Worm (Caenorhabditis elegans) whole organism, late embryonic: ENCODE data around the gene tmbi-4.

Experiments
- C08G9.2 ChIP-seq: sonication (generic microtip); optimal IDR thresholded peaks from 2 replicates; lab custom pipeline; 2016; ENCODE audit warnings: mild to moderate bottlenecking, missing genetic modification characterization, moderate library complexity, missing compliant biosample characterization
- C38D4.7 ChIP-seq: fragments of 200-800 bp; sonication (Bioruptor generic); optimal IDR thresholded peaks from 2 replicates; lab custom pipeline; 2018; ENCODE audit warnings: mild to moderate bottlenecking, missing genetic modification characterization, moderate library complexity, missing compliant biosample characterization
- F13H6.1 ChIP-seq: sonication (generic microtip); optimal IDR thresholded peaks from 2 replicates; lab custom pipeline; 2016; ENCODE audit warnings: missing genetic modification characterization, missing compliant biosample characterization
- Y22D7AL.16 ChIP-seq: sonication (generic microtip); optimal IDR thresholded peaks from 2 replicates; lab custom pipeline; 2016; ENCODE audit warnings: missing genetic modification characterization, missing compliant biosample characterization
- ahr-1 ChIP-seq: sonication (generic microtip); optimal IDR thresholded peaks from 2 replicates; lab custom pipeline; 2016; ENCODE audit warnings: missing genetic modification characterization, missing compliant biosample characterization
- ama-1 ChIP-seq: fragments of 150-350 bp; optimal IDR thresholded peaks from 2 replicates; lab custom pipeline; 2014
- ceh-14 ChIP-seq: sonication (generic microtip); optimal IDR thresholded peaks from 2 replicates; lab custom pipeline; 2016; ENCODE audit warnings: missing genotype, missing genetic modification characterization, missing compliant biosample characterization
- ceh-18 ChIP-seq: sonication (generic microtip); optimal IDR thresholded peaks from 2 replicates; lab custom pipeline; 2016; ENCODE audit warnings: missing genetic modification characterization, missing compliant biosample characterization
- ceh-19 ChIP-seq: fragments of 200-800 bp; sonication (Bioruptor generic); optimal IDR thresholded peaks from 2 replicates; lab custom pipeline; 2018; ENCODE audit warnings: mild to moderate bottlenecking, missing genetic modification characterization, missing compliant biosample characterization
- ceh-2 ChIP-seq: sonication (generic microtip); optimal IDR thresholded peaks from 2 replicates; lab custom pipeline; 2016; ENCODE audit warnings: missing genotype, missing genetic modification characterization, missing compliant biosample characterization
- ceh-22 ChIP-seq: sonication (generic microtip); optimal IDR thresholded peaks from 2 replicates; lab custom pipeline; 2017; ENCODE audit warnings: missing biosample characterization, missing genetic modification characterization
- ceh-24 ChIP-seq: sonication (generic microtip); optimal IDR thresholded peaks from 2 replicates; lab custom pipeline; 2016; ENCODE audit warnings: mild to moderate bottlenecking, missing genetic modification characterization, missing compliant biosample characterization
- ceh-31 ChIP-seq: sonication (generic microtip); optimal IDR thresholded peaks from 2 replicates; lab custom pipeline; 2016; ENCODE audit warnings: missing genetic modification characterization, missing compliant biosample characterization
- ceh-48 ChIP-seq: sonication (generic microtip); optimal IDR thresholded peaks from 2 replicates; lab custom pipeline; 2016; ENCODE audit warnings: missing genetic modification characterization, inconsistent platforms, missing compliant biosample characterization
- che-1 ChIP-seq: sonication (generic microtip); optimal IDR thresholded peaks from 2 replicates; lab custom pipeline; 2016; ENCODE audit warnings: mild to moderate bottlenecking, missing genetic modification characterization, missing compliant biosample characterization
- dve-1 ChIP-seq: sonication (generic microtip); optimal IDR thresholded peaks from 2 replicates; lab custom pipeline; 2017; ENCODE audit warnings: antibody characterized with exemption, mild to moderate bottlenecking, missing genetic modification characterization, missing compliant biosample characterization
- elt-2 ChIP-seq: sonication (generic microtip); optimal IDR thresholded peaks from 2 replicates; lab custom pipeline; 2016; ENCODE audit warnings: missing genetic modification reagents, missing genetic modification characterization, missing compliant biosample characterization
- elt-4 ChIP-seq: sonication (generic microtip); optimal IDR thresholded peaks from 2 replicates; lab custom pipeline; 2016; ENCODE audit warnings: missing genetic modification characterization, missing compliant biosample characterization
- fax-1 ChIP-seq: sonication (generic microtip); optimal IDR thresholded peaks from 2 replicates; lab custom pipeline; 2016; ENCODE audit warnings: missing genotype, missing genetic modification characterization, missing compliant biosample characterization
- gmeb-2 ChIP-seq: sonication (generic microtip); optimal IDR thresholded peaks from 2 replicates; lab custom pipeline; 2016; ENCODE audit warnings: missing genetic modification characterization, inconsistent platforms, missing compliant biosample characterization
- hlh-15 ChIP-seq: sonication (generic microtip); optimal IDR thresholded peaks from 2 replicates; lab custom pipeline; 2016; ENCODE audit warnings: missing genetic modification characterization, missing compliant biosample characterization
- nhr-11 ChIP-seq: fragments of 150-350 bp; optimal IDR thresholded peaks from 2 replicates; lab custom pipeline; 2014; ENCODE audit warnings: missing biosample characterization, missing genetic modification characterization
- pag-3 ChIP-seq: sonication (generic microtip); optimal IDR thresholded peaks from 2 replicates; lab custom pipeline; 2016; ENCODE audit warnings: missing compliant biosample characterization, missing genetic modification characterization, borderline replicate concordance
- pax-1 ChIP-seq: fragments of 150-350 bp; optimal IDR thresholded peaks from 2 replicates; lab custom pipeline; 2014; ENCODE audit warnings: missing biosample characterization, missing genetic modification characterization
- pha-4 ChIP-seq: fragments of 150-350 bp; optimal IDR thresholded peaks from 2 replicates; lab custom pipeline; 2018; ENCODE audit warnings: missing biosample characterization, missing genetic modification reagents, missing genetic modification characterization
- pqm-1 ChIP-seq: sonication (generic microtip); optimal IDR thresholded peaks from 2 replicates; lab custom pipeline; 2016; ENCODE audit warnings: missing genetic modification characterization, missing compliant biosample characterization
- pros-1 ChIP-seq: fragments of 150-350 bp; optimal IDR thresholded peaks from 2 replicates; lab custom pipeline; 2014; ENCODE audit warnings: missing biosample characterization, missing genetic modification reagents, missing genetic modification characterization
- rnt-1 ChIP-seq: sonication (generic microtip); optimal IDR thresholded peaks from 2 replicates; lab custom pipeline; 2016; ENCODE audit warnings: missing genetic modification characterization, missing compliant biosample characterization
- sdc-2 ChIP-seq: sonication (generic microtip); optimal IDR thresholded peaks from 2 replicates; lab custom pipeline; 2016; ENCODE audit warnings: missing genotype, missing genetic modification characterization, missing compliant biosample characterization
- sox-2 ChIP-seq: fragments of 200-800 bp; sonication (Bioruptor generic); IDR thresholded peaks from 2 replicates; pipeline ENCODE4 v1.3.6; 2022; ENCODE audit warnings: missing genetic modification reagents, missing genetic modification characterization, missing compliant biosample characterization
- syd-9 ChIP-seq: sonication (generic microtip); optimal IDR thresholded peaks from 2 replicates; lab custom pipeline; 2016; ENCODE audit warnings: mild to moderate bottlenecking, missing genetic modification characterization, moderate library complexity, missing compliant biosample characterization
- tbx-2 ChIP-seq: sonication (generic microtip); optimal IDR thresholded peaks from 2 replicates; lab custom pipeline; 2016; ENCODE audit warnings: missing genetic modification characterization, missing compliant biosample characterization
- tbx-7 ChIP-seq: sonication (generic microtip); optimal IDR thresholded peaks from 2 replicates; lab custom pipeline; 2016; ENCODE audit warnings: missing genotype, missing genetic modification characterization, missing compliant biosample characterization
- ttx-3 ChIP-seq: sonication (generic microtip); optimal IDR thresholded peaks from 2 replicates; lab custom pipeline; 2016; ENCODE audit warnings: missing genetic modification reagents, missing genetic modification characterization, missing compliant biosample characterization
- unc-42 ChIP-seq: sonication (generic microtip); optimal IDR thresholded peaks from 2 replicates; lab custom pipeline; 2016; ENCODE audit warnings: missing genotype, missing genetic modification characterization, missing compliant biosample characterization
- unc-55 ChIP-seq: sonication (generic microtip); optimal IDR thresholded peaks from 2 replicates; lab custom pipeline; 2017; ENCODE audit warnings: missing biosample characterization, missing genetic modification reagents, missing genetic modification characterization
- zip-5 ChIP-seq: sonication (generic microtip); optimal IDR thresholded peaks from 2 replicates; lab custom pipeline; 2016; ENCODE audit warnings: missing genetic modification characterization, missing compliant biosample characterization
- ztf-16 ChIP-seq: sonication (generic microtip); optimal IDR thresholded peaks from 2 replicates; lab custom pipeline; 2017; ENCODE audit warnings: missing genetic modification characterization, missing compliant biosample characterization

Gene tmbi-4

DNA sequence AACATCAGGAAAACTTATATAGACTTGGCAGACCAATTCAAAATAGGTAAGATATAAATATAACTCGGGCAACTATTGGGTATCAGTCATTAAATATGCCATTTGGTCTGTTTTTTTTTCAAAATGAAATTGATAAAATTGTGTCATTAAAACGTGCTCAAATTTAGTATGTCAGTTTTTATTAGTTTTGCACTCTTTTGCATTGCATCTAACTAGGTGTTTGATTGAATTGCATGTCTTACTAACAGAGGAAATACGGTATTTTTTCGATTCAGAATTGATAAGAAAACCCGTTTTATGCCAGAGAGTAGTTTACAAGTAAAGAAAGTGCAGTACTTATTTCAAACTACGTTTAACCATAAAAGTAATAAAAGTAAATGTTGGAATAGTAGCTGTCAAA is 5.3 kb downstream of the tmbi-4 start:
- TF ChIP-seq sox-2 (GFP tag; lab: Robert Waterston, UW) = no peak
- no peak for TF ChIP-seq pag-3 (tag; lab: Kevin White, UChicago)
- TF ChIP-seq tbx-7 (tag; lab: Kevin White, UChicago) = no peak
- TF ChIP-seq unc-55 (GFP tag; lab: Kevin White, UChicago) = no peak
- no peak for TF ChIP-seq ceh-14
- no peak for TF ChIP-seq dve-1 (tag; lab: Kevin White, UChicago)
- TF ChIP-seq ceh-22 (tag; lab: Kevin White, UChicago) = no peak
- TF ChIP-seq F13H6.1 (tag; lab: Kevin White, UChicago) = no peak
- no peak for TF ChIP-seq pha-4 (tag; lab: Kevin White, UChicago)
- no peak for TF ChIP-seq ceh-24 (tag; lab: Kevin White, UChicago)

DNA sequence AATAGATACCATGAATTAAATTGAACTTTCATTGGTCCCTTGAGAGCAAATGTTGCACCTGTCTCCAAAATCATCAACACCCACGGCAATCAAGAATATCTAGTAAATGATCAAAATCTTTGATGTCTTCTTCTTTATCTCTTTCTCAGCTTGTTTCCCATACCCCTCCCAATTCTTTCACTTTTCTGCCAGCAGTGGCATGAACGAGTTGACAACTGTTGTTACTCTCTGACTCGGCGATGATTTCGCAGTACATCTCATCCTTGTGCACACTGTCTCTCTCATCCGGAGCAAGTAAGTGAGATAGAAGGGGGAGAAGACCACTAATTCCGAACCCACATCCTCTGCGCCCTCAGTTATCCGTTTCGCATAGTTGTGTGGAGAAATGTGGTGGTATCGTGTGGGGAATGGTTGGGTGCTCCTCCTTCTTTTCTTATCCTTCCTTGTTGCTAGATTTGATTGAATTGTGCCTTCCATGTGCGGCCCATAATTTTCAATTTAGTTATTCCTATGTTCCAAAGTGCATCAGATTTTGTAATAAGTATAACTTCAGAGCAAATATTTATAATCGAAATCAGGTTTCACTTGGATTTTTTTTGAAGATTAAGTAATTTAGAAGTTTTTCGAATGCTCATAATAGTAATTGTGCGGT is 10.9 kb downstream of the tmbi-4 start:
- peak; percentile 73 for TF ChIP-seq ceh-18
- TF ChIP-seq elt-4 (tag; lab: Kevin White, UChicago) = no peak
- no peak for TF ChIP-seq sdc-2 (tag; lab: Kevin White, UChicago)
- TF ChIP-seq unc-55 (GFP tag; lab: Kevin White, UChicago) = peak; percentile 67
- TF ChIP-seq C38D4.7 = no peak
- no peak for TF ChIP-seq sox-2 (GFP tag; lab: Robert Waterston, UW)
- TF ChIP-seq syd-9 (tag; lab: Kevin White, UChicago) = no peak
- peak; percentile 87 for TF ChIP-seq unc-42 (tag; lab: Kevin White, UChicago)
- TF ChIP-seq rnt-1 (tag; lab: Kevin White, UChicago) = peak; percentile 4
- TF ChIP-seq pax-1 (tag; lab: Kevin White, UChicago) = no peak
- TF ChIP-seq che-1 (tag; lab: Kevin White, UChicago) = no peak
- TF ChIP-seq, all 69 proteins: peak for 4

DNA sequence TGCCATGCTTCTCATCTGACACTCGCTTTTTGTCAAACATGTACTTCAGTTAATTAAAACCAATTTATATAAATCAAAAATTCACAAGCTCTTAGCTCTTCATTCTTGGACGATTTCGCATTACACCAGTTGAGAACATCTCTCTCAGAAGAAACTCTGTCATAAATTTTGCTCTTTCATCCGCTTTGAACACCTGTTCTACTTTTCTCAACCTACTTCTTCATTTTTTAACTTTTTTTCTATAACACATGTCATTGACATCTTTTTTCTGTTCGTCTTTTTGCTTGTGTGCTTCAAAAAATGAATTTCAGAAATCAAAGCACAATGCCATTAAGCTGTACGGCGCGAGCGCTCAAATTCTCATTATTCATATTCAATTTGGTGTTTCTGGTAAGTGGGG is 12.4 kb downstream of the tmbi-4 start, which contains the start of gene tsp-11:
TSS of gene tsp-11 (plus strand) at position 301 of the 400 bp plus-strand sequence.
- TF ChIP-seq C08G9.2 (tag; lab: Kevin White, UChicago) = no peak
- no peak for TF ChIP-seq ahr-1 (tag; lab: Kevin White, UChicago)
- TF ChIP-seq unc-55 (GFP tag; lab: Kevin White, UChicago) = no peak
- no peak for TF ChIP-seq ceh-18
- no peak for TF ChIP-seq tbx-7 (tag; lab: Kevin White, UChicago)
- no peak for TF ChIP-seq zip-5 (tag; lab: Kevin White, UChicago)
- TF ChIP-seq ceh-14 = no peak
- no peak for TF ChIP-seq pqm-1 (tag; lab: Kevin White, UChicago)
- TF ChIP-seq pros-1 (tag; lab: Kevin White, UChicago) = no peak
- TF ChIP-seq Y22D7AL.16 (tag; lab: Kevin White, UChicago) = no peak
- TF ChIP-seq rnt-1 (tag; lab: Kevin White, UChicago) = no peak
- TF ChIP-seq fax-1 (tag; lab: Kevin White, UChicago) = no peak
- TF ChIP-seq gmeb-2 (tag; lab: Kevin White, UChicago) = no peak
- no peak for TF ChIP-seq ceh-48 (tag; lab: Kevin White, UChicago)

ce11 chrX:9166921-9167320 is 16.4 kb downstream of the tmbi-4 start, which contains the start of gene B0563.10:
Gene B0563.10, minus strand, starts transcription at chrX:9167245.
- TF ChIP-seq ama-1 (no peak), ceh-2 (tag; lab: Kevin White, UChicago) (no peak), nhr-11 (tag; lab: Kevin White, UChicago) (no peak), sdc-2 (tag; lab: Kevin White, UChicago) (no peak), ceh-19 (GFP tag; lab: Kevin White, UChicago) (no peak), C08G9.2 (tag; lab: Kevin White, UChicago) (no peak), pag-3 (tag; lab: Kevin White, UChicago) (no peak), elt-4 (tag; lab: Kevin White, UChicago) (no peak), elt-2 (no peak), ttx-3 (no peak), ahr-1 (tag; lab: Kevin White, UChicago) (no peak), ztf-16 (tag; lab: Kevin White, UChicago) (no peak), tbx-2 (tag; lab: Kevin White, UChicago) (no peak), fax-1 (tag; lab: Kevin White, UChicago) (no peak), hlh-15 (tag; lab: Kevin White, UChicago) (no peak), ceh-31 (tag; lab: Kevin White, UChicago) (no peak), Y22D7AL.16 (tag; lab: Kevin White, UChicago) (no peak), ceh-22 (tag; lab: Kevin White, UChicago) (no peak)
- TF ChIP-seq, all 69 proteins: peak for 0
